Fruit fly (Drosophila melanogaster): Measurements from ENCODE around the gene CG6738.

The CG6738 gene

DNA sequence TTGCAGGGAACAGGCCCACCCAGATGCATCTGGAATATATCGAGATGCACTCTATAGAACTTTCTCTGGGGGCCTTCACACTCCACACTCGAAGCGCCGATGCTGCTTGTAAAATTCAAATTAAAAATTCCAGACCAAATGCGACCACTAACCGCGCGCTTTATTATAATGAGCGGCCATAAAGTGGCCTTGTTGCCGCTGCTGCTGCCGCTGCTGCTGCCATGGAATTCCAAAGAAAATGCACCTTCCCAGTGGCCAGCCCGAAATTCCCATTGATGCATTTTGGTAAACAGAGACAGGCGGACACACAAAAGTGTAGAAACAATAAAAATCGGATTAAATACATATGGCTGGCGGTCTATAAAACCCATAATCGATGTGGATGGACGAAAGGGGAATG, 30.8 kb downstream of the CG6738 start:
- TF ChIP-seq Eip93F (GFP tag; optimal IDR thresholded peaks at IDR 0.05) (no peak), dsx (GFP tag; optimal IDR thresholded peaks at IDR 0.05; ENCODE audit: poor library complexity, severe bottlenecking) (no peak), CG15336 (GFP tag; IDR thresholded peaks at IDR 0.05) (no peak), Sox15 (GFP tag; optimal IDR thresholded peaks at IDR 0.05) (no peak)

DNA sequence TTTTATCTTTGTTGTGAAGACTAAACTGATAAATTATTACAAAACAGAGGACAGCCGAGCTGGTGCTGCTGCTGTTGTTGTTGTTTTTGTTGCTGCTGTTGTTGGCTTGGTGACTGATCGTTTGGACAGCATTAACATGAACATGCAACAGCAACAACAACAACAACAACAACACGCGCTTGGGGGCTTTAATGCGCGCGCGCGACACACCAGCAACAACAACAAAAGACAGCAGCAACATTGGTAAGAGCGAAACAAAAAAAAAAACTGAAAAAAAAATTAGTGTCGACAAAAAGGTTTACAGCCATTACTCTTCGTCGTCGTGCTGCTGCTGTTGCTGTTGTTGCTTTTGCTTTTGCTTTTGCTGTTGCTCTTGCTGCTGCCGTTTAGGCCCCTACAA, 31.6 kb downstream of the CG6738 start:
- TF ChIP-seq fkh (GFP tag; optimal IDR thresholded peaks at IDR 0.05) (no peak), dsx (GFP tag; optimal IDR thresholded peaks at IDR 0.05; ENCODE audit: poor library complexity, severe bottlenecking) (no peak), CG6276 (GFP tag; optimal IDR thresholded peaks at IDR 0.05) (no peak), svp (GFP tag) (no peak), CG16779 (tag; optimal IDR thresholded peaks at IDR 0.05) (no peak), vri (GFP tag; optimal IDR thresholded peaks at IDR 0.05) (no peak), Sox102F (GFP tag; optimal IDR thresholded peaks at IDR 0.05) (no peak), salr (GFP tag; optimal IDR thresholded peaks at IDR 0.05) (no peak)

DNA sequence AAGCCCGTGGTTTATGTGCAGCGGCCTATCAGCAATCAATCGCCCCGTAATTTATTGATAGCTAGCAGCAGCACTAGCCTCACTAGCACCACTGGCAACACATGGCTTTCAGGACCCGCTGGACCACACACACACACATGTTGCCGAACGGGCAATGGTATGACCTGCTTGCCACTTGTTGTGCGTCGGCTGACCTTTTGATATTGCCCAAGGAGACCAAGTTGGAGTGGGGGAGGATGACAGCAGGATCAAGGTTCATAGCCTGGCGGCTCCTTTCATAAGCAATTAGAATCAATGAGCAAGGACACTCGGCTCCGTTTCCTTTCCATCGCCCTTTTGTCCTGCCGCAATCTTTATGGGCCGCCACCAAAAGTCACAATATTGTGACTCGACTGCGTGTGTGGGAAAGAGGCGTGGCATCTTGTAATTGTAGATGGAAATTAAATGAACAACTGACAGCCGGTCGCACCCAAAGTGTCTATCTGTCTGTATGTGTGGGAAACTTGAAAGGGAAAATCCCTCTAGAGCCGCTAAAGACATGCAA, 32.1 kb downstream of the CG6738 start:
- no peak for TF ChIP-seq CG16779 (tag; optimal IDR thresholded peaks at IDR 0.05)
- TF ChIP-seq Eip75B (GFP tag; optimal IDR thresholded peaks at IDR 0.05), result no peak
- no peak for TF ChIP-seq eg (GFP tag; IDR thresholded peaks at IDR 0.05)
- no peak for TF ChIP-seq Ets96B (tag; optimal IDR thresholded peaks at IDR 0.05)
- no peak for TF ChIP-seq Hr4 (GFP tag; optimal IDR thresholded peaks at IDR 0.05)
- no peak for TF ChIP-seq achi (GFP tag; optimal IDR thresholded peaks at IDR 0.05)
- no peak for TF ChIP-seq CG10631 (GFP tag; optimal IDR thresholded peaks at IDR 0.05)
- TF ChIP-seq ss (GFP tag; optimal IDR thresholded peaks at IDR 0.05), result no peak
- TF ChIP-seq esn (GFP tag; optimal IDR thresholded peaks at IDR 0.05), result no peak
- no peak for TF ChIP-seq topi (GFP tag; optimal IDR thresholded peaks at IDR 0.05)
- no peak for TF ChIP-seq CG32006 (GFP tag; optimal IDR thresholded peaks at IDR 0.05)
- no peak for TF ChIP-seq OdsH (GFP tag; optimal IDR thresholded peaks at IDR 0.05)
- TF ChIP-seq Blimp-1 (GFP tag; optimal IDR thresholded peaks at IDR 0.05), result no peak
- TF ChIP-seq lz (GFP tag; optimal IDR thresholded peaks at IDR 0.05), result no peak
- no peak for TF ChIP-seq CG11294 (GFP tag; IDR thresholded peaks at IDR 0.05)
- no peak for TF ChIP-seq CG9139 (GFP tag; optimal IDR thresholded peaks at IDR 0.05)

DNA sequence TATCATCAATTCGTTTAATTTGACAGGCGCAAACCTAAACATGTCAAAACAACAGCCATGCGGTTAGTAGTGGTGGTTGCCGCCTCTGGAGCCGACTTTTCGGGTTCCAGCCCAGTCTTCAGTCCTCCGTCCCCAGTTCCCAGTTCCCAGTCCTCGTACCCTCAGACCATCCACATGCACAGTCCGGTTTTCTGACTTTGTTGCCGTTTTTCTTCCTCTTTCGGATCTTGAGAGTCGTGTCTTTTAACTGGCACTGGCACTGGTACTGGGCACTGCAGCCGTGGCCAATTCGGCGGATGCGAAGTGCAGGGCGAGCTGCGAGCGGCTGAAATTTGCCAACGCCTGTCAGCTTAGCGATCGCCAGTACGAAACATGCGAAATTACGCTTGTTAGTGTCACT, 33.0 kb downstream of the CG6738 start:
- TF ChIP-seq cyc (GFP tag; optimal IDR thresholded peaks at IDR 0.05) (no peak), dsx (GFP tag; optimal IDR thresholded peaks at IDR 0.05; ENCODE audit: poor library complexity, severe bottlenecking) (peak; percentile 96)

DNA sequence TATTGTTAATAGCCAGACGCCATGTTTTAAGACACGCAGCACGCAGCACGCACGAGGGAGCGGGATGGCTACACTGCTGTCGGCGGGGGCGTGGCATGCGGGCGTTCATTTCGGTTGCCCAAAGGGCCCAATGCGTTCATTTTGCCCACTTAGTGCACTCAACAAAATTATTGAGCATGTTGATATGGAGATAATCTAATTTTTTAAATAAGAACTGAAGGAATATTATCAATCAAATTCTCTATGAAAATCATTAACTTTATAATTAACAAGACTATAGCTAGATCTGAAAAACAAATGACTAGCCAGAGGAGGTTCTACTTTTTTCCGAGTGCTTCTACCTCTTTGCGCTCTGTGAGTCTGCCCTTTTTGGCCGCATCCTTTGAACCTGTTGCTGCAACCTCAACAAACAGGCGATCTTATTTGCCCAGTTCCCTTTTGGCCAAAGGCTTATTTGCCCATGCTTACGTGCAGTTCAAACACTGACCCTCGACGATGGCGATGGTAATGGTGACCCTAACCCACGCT, 34.0 kb downstream of the CG6738 start:
- TF ChIP-seq pdm3 (GFP tag; optimal IDR thresholded peaks at IDR 0.05) (no peak), ss (GFP tag; optimal IDR thresholded peaks at IDR 0.05) (peak in 1 of 2 experiments; percentile 11), Eip78C (GFP tag) (peak; percentile 44), fkh (GFP tag; optimal IDR thresholded peaks at IDR 0.05) (peak; percentile 12), svp (GFP tag) (peak; percentile 68), Sox15 (GFP tag; optimal IDR thresholded peaks at IDR 0.05) (no peak), CG6792 (GFP tag; optimal IDR thresholded peaks at IDR 0.05) (no peak), dsx (GFP tag; optimal IDR thresholded peaks at IDR 0.05; ENCODE audit: poor library complexity, severe bottlenecking) (no peak), CG1621 (tag; optimal IDR thresholded peaks at IDR 0.05) (no peak), eg (GFP tag; IDR thresholded peaks at IDR 0.05) (no peak), Met (GFP tag; optimal IDR thresholded peaks at IDR 0.05) (peak; percentile 32)
